Worm (Caenorhabditis elegans) whole organism, young adult: Measurements from ENCODE around the gene algn-2.
A peak's percentile ranks its signal among the peaks of the same experiment; 100 is the strongest.

ENCODE experiments used
- B0035.1 ChIP-seq: sonication (generic microtip); optimal IDR thresholded peaks from 2 replicates; lab custom pipeline; 2016; ENCODE audit warnings: missing genetic modification characterization, mild to moderate bottlenecking, missing compliant biosample characterization, missing genotype, missing genetic modification reagents
- B0261.1 ChIP-seq: sonication (generic microtip); optimal IDR thresholded peaks from 2 replicates; lab custom pipeline; 2016; ENCODE audit warnings: mild to moderate bottlenecking, missing genetic modification characterization, moderate library complexity, missing compliant biosample characterization
- C06A6.2 ChIP-seq: fragments of 200-800 bp; sonication (Bioruptor generic); conservative IDR thresholded peaks from 2 replicates; pipeline ENCODE4 v1.3.6; 2022; ENCODE audit warnings: missing genetic modification characterization, missing compliant biosample characterization
- F10E7.11 ChIP-seq: sonication (generic microtip); optimal IDR thresholded peaks from 2 replicates; lab custom pipeline; 2017; ENCODE audit warnings: mild to moderate bottlenecking, missing genetic modification characterization, moderate library complexity, missing compliant biosample characterization
- F23B12.7 ChIP-seq: sonication (generic microtip); optimal IDR thresholded peaks from 2 replicates; lab custom pipeline; 2017; ENCODE audit warnings: missing genetic modification characterization, mild to moderate bottlenecking, missing compliant biosample characterization, antibody characterized with exemption, moderate library complexity; ENCODE audit not compliant: insufficient read depth
- F37B4.10 ChIP-seq: fragments of 200-800 bp; sonication (Bioruptor generic); IDR thresholded peaks from 2 replicates; pipeline ENCODE4 v1.3.6; 2022; ENCODE audit warnings: missing genetic modification characterization, missing compliant biosample characterization
- K11D2.4 ChIP-seq: fragments of 200-800 bp; sonication (Bioruptor generic); IDR thresholded peaks from 2 replicates; pipeline ENCODE4 v1.3.6; 2022; ENCODE audit warnings: missing genetic modification reagents, missing genetic modification characterization, missing compliant biosample characterization
- K12H6.12 ChIP-seq: fragments of 200-800 bp; sonication (Bioruptor generic); optimal IDR thresholded peaks from 2 replicates; lab custom pipeline; 2018; ENCODE audit warnings: mild to moderate bottlenecking, missing genetic modification characterization, missing compliant biosample characterization
- T07F8.4 ChIP-seq: sonication (generic microtip); optimal IDR thresholded peaks from 2 replicates; lab custom pipeline; 2016; ENCODE audit warnings: mild to moderate bottlenecking, missing genetic modification characterization, moderate library complexity, missing compliant biosample characterization
- Y56A3A.18 ChIP-seq: fragments of 200-800 bp; sonication (Bioruptor generic); IDR thresholded peaks from 2 replicates; pipeline ENCODE4 v1.3.6; 2022; ENCODE audit warnings: missing genetic modification reagents, missing genetic modification characterization, missing compliant biosample characterization
- Y95B8A.8 ChIP-seq: fragments of 200-800 bp; sonication (Bioruptor generic); IDR thresholded peaks from 2 replicates; pipeline ENCODE4 v1.3.6; 2022; ENCODE audit warnings: missing genetic modification reagents, missing genetic modification characterization, missing compliant biosample characterization
- ZK185.1 ChIP-seq: sonication (generic microtip); optimal IDR thresholded peaks from 2 replicates; lab custom pipeline; 2016; ENCODE audit warnings: mild to moderate bottlenecking, missing genetic modification characterization, missing compliant biosample characterization; ENCODE audit not compliant: poor library complexity, severe bottlenecking
- akir-1 ChIP-seq: fragments of 200-800 bp; sonication (Bioruptor generic); optimal IDR thresholded peaks from 2 replicates; lab custom pipeline; 2018; ENCODE audit warnings: mild to moderate bottlenecking, missing genetic modification characterization, moderate library complexity, missing compliant biosample characterization
- ama-1 ChIP-seq, 3 experiments: fragments of 150-350 bp in 1 of 3; sonication (generic microtip) in 2 of 3; optimal IDR thresholded peaks; 2 replicates each; lab custom pipeline; 2014 to 2018; ENCODE audit warnings: missing biosample characterization in 2 of 3, missing genetic modification characterization in 2 of 3, missing genetic modification reagents in 2 of 3
- aptf-3 ChIP-seq: fragments of 200-800 bp; sonication (Bioruptor generic); IDR thresholded peaks from 2 replicates; pipeline ENCODE4 v1.3.6; 2022; ENCODE audit warnings: missing genetic modification characterization, missing compliant biosample characterization
- ceh-100 ChIP-seq: fragments of 200-800 bp; sonication (Bioruptor generic); IDR thresholded peaks from 2 replicates; pipeline ENCODE4 v1.3.6; 2022; ENCODE audit warnings: missing genetic modification reagents, missing genetic modification characterization, missing compliant biosample characterization
- ceh-27 ChIP-seq: fragments of 200-800 bp; sonication (Bioruptor generic); optimal IDR thresholded peaks from 2 replicates; lab custom pipeline; 2018; ENCODE audit warnings: mild to moderate bottlenecking, missing genetic modification characterization, moderate library complexity, missing compliant biosample characterization
- ceh-58 ChIP-seq: fragments of 200-800 bp; sonication (Bioruptor generic); IDR thresholded peaks from 2 replicates; pipeline ENCODE4 v1.3.6; 2022; ENCODE audit warnings: missing genetic modification characterization, missing compliant biosample characterization
- chd-7 ChIP-seq: sonication (generic microtip); optimal IDR thresholded peaks from 2 replicates; lab custom pipeline; 2016; ENCODE audit warnings: mild to moderate bottlenecking, missing genetic modification characterization, moderate library complexity, missing compliant biosample characterization
- dpff-1 ChIP-seq: sonication (generic microtip); optimal IDR thresholded peaks from 2 replicates; lab custom pipeline; 2017; ENCODE audit warnings: mild to moderate bottlenecking, missing genetic modification characterization, missing compliant biosample characterization
- egl-18 ChIP-seq: fragments of 200-800 bp; sonication (Bioruptor generic); IDR thresholded peaks from 2 replicates; pipeline ENCODE4 v1.3.6; 2022; ENCODE audit warnings: missing genetic modification reagents, missing genetic modification characterization, missing compliant biosample characterization
- egl-44 ChIP-seq: fragments of 200-800 bp; sonication (Bioruptor generic); IDR thresholded peaks from 2 replicates; pipeline ENCODE4 v1.3.6; 2022; ENCODE audit warnings: missing genetic modification reagents, missing genetic modification characterization, missing compliant biosample characterization
- egrh-3 ChIP-seq: fragments of 200-800 bp; sonication (Bioruptor generic); IDR thresholded peaks from 2 replicates; pipeline ENCODE4 v1.3.6; 2022; ENCODE audit warnings: missing genetic modification reagents, missing genetic modification characterization, missing compliant biosample characterization
- fkh-3 ChIP-seq: sonication (generic microtip); optimal IDR thresholded peaks from 2 replicates; lab custom pipeline; 2016; ENCODE audit warnings: mild to moderate bottlenecking, missing genetic modification characterization, missing compliant biosample characterization
- gei-17 ChIP-seq: fragments of 200-800 bp; sonication (Bioruptor generic); optimal IDR thresholded peaks from 2 replicates; lab custom pipeline; 2018; ENCODE audit warnings: mild to moderate bottlenecking, missing genetic modification characterization, missing compliant biosample characterization
- hlh-26 ChIP-seq: fragments of 200-800 bp; sonication (Bioruptor generic); conservative IDR thresholded peaks from 2 replicates; pipeline ENCODE4 v1.3.6; 2022; ENCODE audit warnings: missing genetic modification reagents, missing genetic modification characterization, missing compliant biosample characterization
- hmg-1.2 ChIP-seq: fragments of 200-800 bp; sonication (Bioruptor generic); IDR thresholded peaks from 2 replicates; pipeline ENCODE4 v1.3.6; 2022; ENCODE audit warnings: missing genetic modification reagents, missing genetic modification characterization, missing compliant biosample characterization
- hrde-1 ChIP-seq: sonication (generic microtip); optimal IDR thresholded peaks from 2 replicates; lab custom pipeline; 2016; ENCODE audit warnings: missing genetic modification characterization, mild to moderate bottlenecking, missing compliant biosample characterization, moderate library complexity, missing genotype, missing genetic modification reagents, borderline replicate concordance
- hsf-1 ChIP-seq: fragments of 200-800 bp; sonication (Bioruptor generic); IDR thresholded peaks from 2 replicates; pipeline ENCODE4 v1.3.6; 2022; ENCODE audit warnings: missing genetic modification reagents, missing genetic modification characterization, missing compliant biosample characterization
- let-607 ChIP-seq, 2 experiments: fragments of 200-800 bp in 1 of 2; sonication (Bioruptor generic) in 1 of 2; sonication (generic microtip) in 1 of 2; optimal IDR thresholded peaks; 2 replicates each; lab custom pipeline; 2016 to 2018; ENCODE audit warnings: mild to moderate bottlenecking in 2 of 2, missing compliant biosample characterization in 2 of 2, missing genetic modification characterization in 2 of 2, moderate library complexity in 2 of 2, missing genotype in 1 of 2
- lin-26 ChIP-seq: fragments of 200-800 bp; sonication (Bioruptor generic); IDR thresholded peaks from 2 replicates; pipeline ENCODE4 v1.3.6; 2022; ENCODE audit warnings: missing genetic modification reagents, missing genetic modification characterization, missing compliant biosample characterization
- lsy-27 ChIP-seq: sonication (generic microtip); optimal IDR thresholded peaks from 2 replicates; lab custom pipeline; 2017; ENCODE audit warnings: missing genetic modification characterization, mild to moderate bottlenecking, missing compliant biosample characterization, antibody characterized with exemption, missing genotype, borderline replicate concordance; ENCODE audit not compliant: insufficient read depth
- madf-6 ChIP-seq: fragments of 200-800 bp; sonication (Bioruptor generic); IDR thresholded peaks from 2 replicates; pipeline ENCODE4 v1.3.6; 2022; ENCODE audit warnings: missing genetic modification reagents, missing genetic modification characterization, missing compliant biosample characterization
- madf-8 ChIP-seq: fragments of 200-800 bp; sonication (Bioruptor generic); conservative IDR thresholded peaks from 2 replicates; pipeline ENCODE4 v1.3.6; 2022; ENCODE audit warnings: missing genetic modification reagents, missing genetic modification characterization, missing compliant biosample characterization
- mel-28 ChIP-seq: sonication (generic microtip); optimal IDR thresholded peaks from 2 replicates; lab custom pipeline; 2016; ENCODE audit warnings: borderline replicate concordance, mild to moderate bottlenecking, missing genetic modification characterization, missing compliant biosample characterization
- mes-4 ChIP-seq: sonication (generic microtip); optimal IDR thresholded peaks from 2 replicates; lab custom pipeline; 2016; ENCODE audit warnings: missing genotype, missing genetic modification characterization, missing compliant biosample characterization
- nfyb-1 ChIP-seq: fragments of 200-800 bp; sonication (Bioruptor generic); IDR thresholded peaks from 2 replicates; pipeline ENCODE4 v1.3.6; 2022; ENCODE audit warnings: missing genetic modification reagents, missing genetic modification characterization, missing compliant biosample characterization
- nhr-27 ChIP-seq: fragments of 200-800 bp; sonication (Bioruptor generic); optimal IDR thresholded peaks from 2 replicates; lab custom pipeline; 2018; ENCODE audit warnings: mild to moderate bottlenecking, missing genetic modification characterization, moderate library complexity, missing compliant biosample characterization
- pbrm-1 ChIP-seq: fragments of 200-800 bp; sonication (Bioruptor generic); IDR thresholded peaks from 2 replicates; pipeline ENCODE4 v1.3.6; 2022; ENCODE audit warnings: missing genetic modification reagents, missing genetic modification characterization, missing compliant biosample characterization
- sea-2 ChIP-seq: fragments of 200-800 bp; sonication (Bioruptor generic); IDR thresholded peaks from 2 replicates; pipeline ENCODE4 v1.3.6; 2022; ENCODE audit warnings: missing genetic modification characterization, missing compliant biosample characterization
- snpc-1.1 ChIP-seq: sonication (generic microtip); optimal IDR thresholded peaks from 2 replicates; lab custom pipeline; 2017; ENCODE audit warnings: missing genetic modification characterization, mild to moderate bottlenecking, missing compliant biosample characterization, antibody characterized with exemption, moderate library complexity, missing genotype, missing genetic modification reagents; ENCODE audit not compliant: insufficient read depth
- snpc-4 ChIP-seq, 5 experiments: fragments of 150-350 bp in 1 of 5; sonication (generic microtip) in 4 of 5; optimal IDR thresholded peaks; 2 replicates each; lab custom pipeline; 2014 to 2018; ENCODE audit warnings: missing genetic modification characterization in 5 of 5, missing biosample characterization in 3 of 5, antibody characterized with exemption in 2 of 5, mild to moderate bottlenecking in 2 of 5, missing compliant biosample characterization in 2 of 5, missing genotype in 2 of 5, moderate library complexity in 2 of 5, missing genetic modification reagents in 1 of 5
- sptf-2 ChIP-seq: fragments of 200-800 bp; sonication (Bioruptor generic); optimal IDR thresholded peaks from 2 replicates; lab custom pipeline; 2018; ENCODE audit warnings: mild to moderate bottlenecking, missing genetic modification characterization, missing compliant biosample characterization
- zim-3 ChIP-seq: sonication (generic microtip); optimal IDR thresholded peaks from 2 replicates; lab custom pipeline; 2017; ENCODE audit warnings: mild to moderate bottlenecking, missing genetic modification characterization, moderate library complexity, missing compliant biosample characterization
- ztf-25 ChIP-seq: fragments of 200-800 bp; sonication (Bioruptor generic); IDR thresholded peaks from 2 replicates; pipeline ENCODE4 v1.3.6; 2022; ENCODE audit warnings: missing genetic modification reagents, missing genetic modification characterization, missing compliant biosample characterization
- ztf-6 ChIP-seq: fragments of 200-800 bp; sonication (Bioruptor generic); IDR thresholded peaks from 2 replicates; pipeline ENCODE4 v1.3.6; 2022; ENCODE audit warnings: missing genetic modification reagents, missing genetic modification characterization, missing compliant biosample characterization

Gene algn-2

ce11 chrII:5379614-5380077 is 4.6 kb downstream of the algn-2 start, which contains the start of gene pkc-3:
pkc-3 (plus strand) TSS chrII:5380027.
- TF ChIP-seq mes-4 (no peak), K11D2.4 (GFP tag; lab: Robert Waterston, UW) (no peak), gei-17 (GFP tag; lab: Kevin White, UChicago) (peak; percentile 10), zim-3 (no peak), pbrm-1 (GFP tag; lab: Robert Waterston, UW) (peak; percentile 58), T07F8.4 (no peak), sea-2 (GFP tag; lab: Robert Waterston, UW) (no peak), F23B12.7 (tag; lab: Kevin White, UChicago) (no peak), B0035.1 (peak; percentile 28), ceh-27 (GFP tag; lab: Kevin White, UChicago) (peak; percentile 65), F10E7.11 (tag; lab: Kevin White, UChicago) (no peak), hlh-26 (GFP tag; lab: Robert Waterston, UW) (no peak), sptf-2 (GFP tag; lab: Kevin White, UChicago) (no peak), hmg-1.2 (GFP tag; lab: Robert Waterston, UW) (peak; percentile 59), egrh-3 (GFP tag; lab: Robert Waterston, UW) (peak; percentile 35; the same call in 1 of the 2 replicates), F37B4.10 (GFP tag; lab: Robert Waterston, UW) (0 out of 2 replicates have a peak, but pooled peaks have one; percentile 7), let-607 (tag; optimal IDR thresholded peaks at IDR 0.05; lab: Kevin White, UChicago) (peak; percentile 50 to 78), fkh-3 (tag; lab: Kevin White, UChicago) (no peak), ztf-6 (no peak), Y95B8A.8 (GFP tag; lab: Robert Waterston, UW) (peak; percentile 88), aptf-3 (GFP tag; lab: Robert Waterston, UW) (no peak), madf-6 (peak; percentile 70; the same call in 1 of the 2 replicates), C06A6.2 (GFP tag; lab: Robert Waterston, UW) (peak; percentile 35; the same call in 1 of the 2 replicates), ztf-25 (no peak), dpff-1 (tag; lab: Kevin White, UChicago) (peak; percentile 44), akir-1 (GFP tag; lab: Kevin White, UChicago) (no peak), ceh-100 (GFP tag; lab: Robert Waterston, UW) (peak; percentile 23; the same call in 1 of the 2 replicates), hrde-1 (tag; lab: Kevin White, UChicago) (peak; percentile 3), K12H6.12 (tag; lab: Kevin White, UChicago) (peak; percentile 40), snpc-4 (GFP tag; optimal IDR thresholded peaks at IDR 0.05; lab: Kevin White, UChicago) (no peak), snpc-4 (tag; optimal IDR thresholded peaks at IDR 0.05; lab: Kevin White, UChicago) (peak; percentile 13 to 64 (median 54)), Y56A3A.18 (GFP tag; lab: Robert Waterston, UW) (peak; percentile 84; the same call in 1 of the 2 replicates), ceh-58 (GFP tag; lab: Robert Waterston, UW) (no peak), snpc-1.1 (tag; lab: Kevin White, UChicago) (no peak), madf-8 (GFP tag; lab: Robert Waterston, UW) (no peak), ama-1 (optimal IDR thresholded peaks at IDR 0.05; lab: Kevin White, UChicago) (peak; percentile 79), ama-1 (GFP tag; optimal IDR thresholded peaks at IDR 0.05; lab: Kevin White, UChicago) (no peak), nfyb-1 (GFP tag; lab: Robert Waterston, UW) (peak; percentile 72), egl-44 (GFP tag; lab: Robert Waterston, UW) (peak; percentile 30; the same call in 1 of the 2 replicates), lsy-27 (tag; lab: Kevin White, UChicago) (no peak), B0261.1 (tag; lab: Kevin White, UChicago) (no peak), mel-28 (no peak), egl-18 (GFP tag; lab: Robert Waterston, UW) (0 out of 2 replicates have a peak, but pooled peaks have one; percentile 3), chd-7 (peak; percentile 82), hsf-1 (GFP tag; lab: Robert Waterston, UW) (peak; percentile 75), lin-26 (GFP tag; lab: Robert Waterston, UW) (peak; percentile 72), ZK185.1 (tag; lab: Kevin White, UChicago) (peak; percentile 47), nhr-27 (tag; lab: Kevin White, UChicago) (no peak)
